Fruit fly (Drosophila melanogaster): ENCODE results near the gene LysE.

Gene LysE

DNA sequence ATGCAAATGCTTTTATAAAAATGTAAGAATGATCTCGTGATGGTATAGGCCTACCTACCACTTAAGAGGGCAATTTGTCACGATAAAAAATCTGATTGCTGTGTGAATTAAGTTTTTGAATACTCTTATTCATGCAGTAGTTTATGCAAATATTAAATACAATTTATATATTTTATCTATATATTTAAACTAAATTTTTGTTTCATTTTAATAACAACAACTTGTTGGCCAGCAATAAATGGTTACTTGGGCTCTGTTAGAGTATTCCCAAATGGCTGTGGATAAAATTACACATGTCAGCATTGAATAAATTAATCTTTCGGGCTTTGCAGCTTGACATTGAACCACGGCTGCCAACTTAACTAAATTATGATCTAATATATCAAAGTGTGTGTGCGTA lies 45.9 kb downstream of the LysE start (continued):
- TF ChIP-seq corto (GFP tag; optimal IDR thresholded peaks at IDR 0.05) (no peak), CG12659 (GFP tag; optimal IDR thresholded peaks at IDR 0.05) (peak; percentile 17), odd (GFP tag; optimal IDR thresholded peaks at IDR 0.05) (no peak), Hey (tag; optimal IDR thresholded peaks at IDR 0.05) (no peak), sima (GFP tag; optimal IDR thresholded peaks at IDR 0.05) (no peak), Stat92E (GFP tag; optimal IDR thresholded peaks at IDR 0.05) (no peak), maf-S (GFP tag; optimal IDR thresholded peaks at IDR 0.05) (no peak), ken (GFP tag; IDR thresholded peaks at IDR 0.05) (no peak), Rfx (GFP tag; IDR thresholded peaks at IDR 0.05) (peak; percentile 51), lilli (GFP tag; optimal IDR thresholded peaks at IDR 0.05) (no peak), CG6254 (GFP tag; optimal IDR thresholded peaks at IDR 0.05) (no peak), Dek (tag; optimal IDR thresholded peaks at IDR 0.05) (peak; percentile 28), cg (GFP tag; optimal IDR thresholded peaks at IDR 0.05) (no peak), lbe (GFP tag; optimal IDR thresholded peaks at IDR 0.05) (no peak), CG4707 (GFP tag; optimal IDR thresholded peaks at IDR 0.05) (no peak), CG18476 (GFP tag; optimal IDR thresholded peaks at IDR 0.05) (no peak), mirr (GFP tag; optimal IDR thresholded peaks at IDR 0.05) (no peak), Hsf (GFP tag; optimal IDR thresholded peaks at IDR 0.05) (no peak), CG14014 (GFP tag; IDR thresholded peaks at IDR 0.05) (peak; percentile 62; the same call in 1 of the 2 replicates), nom (GFP tag; optimal IDR thresholded peaks at IDR 0.05) (no peak), crp (GFP tag; optimal IDR thresholded peaks at IDR 0.05) (no peak), CG16815 (GFP tag; optimal IDR thresholded peaks at IDR 0.05) (no peak), grau (tag; optimal IDR thresholded peaks at IDR 0.05) (peak; percentile 58), Drgx (GFP tag; IDR thresholded peaks at IDR 0.05) (no peak), nerfin-1 (tag; optimal IDR thresholded peaks at IDR 0.05) (no peak), Nf-YA (GFP tag; IDR thresholded peaks at IDR 0.05) (no peak), mld (GFP tag; IDR thresholded peaks at IDR 0.05; ENCODE audit: partially characterized antibody) (no peak), chif (GFP tag; optimal IDR thresholded peaks at IDR 0.05) (no peak), twi (tag; optimal IDR thresholded peaks at IDR 0.05) (no peak), tin (GFP tag; optimal IDR thresholded peaks at IDR 0.05) (no peak), CG10366 (GFP tag; IDR thresholded peaks at IDR 0.05) (peak; percentile 22; the same call in 1 of the 2 replicates), seq (GFP tag; IDR thresholded peaks at IDR 0.05) (no peak; the same call in 1 of the 2 replicates), CG5180 (GFP tag; optimal IDR thresholded peaks at IDR 0.05) (no peak), CG10979 (tag; optimal IDR thresholded peaks at IDR 0.05) (no peak), esg (GFP tag; conservative IDR thresholded peaks at IDR 0.05) (peak; percentile 29), E2f1 (GFP tag; IDR thresholded peaks at IDR 0.05) (peak; percentile 35), kni (GFP tag; optimal IDR thresholded peaks at IDR 0.05) (no peak), Ravus (GFP tag; IDR thresholded peaks at IDR 0.05) (no peak), CG6813 (GFP tag; optimal IDR thresholded peaks at IDR 0.05) (no peak), Ets97D (GFP tag; optimal IDR thresholded peaks at IDR 0.05) (no peak), grn (GFP tag; optimal IDR thresholded peaks at IDR 0.05) (no peak), D (optimal IDR thresholded peaks at IDR 0.05) (no peak), D (GFP tag; optimal IDR thresholded peaks at IDR 0.05) (no peak), Sox100B (GFP tag; optimal IDR thresholded peaks at IDR 0.05) (no peak), ranshi (GFP tag; IDR thresholded peaks at IDR 0.05) (no peak), ewg (GFP tag; optimal IDR thresholded peaks at IDR 0.05) (no peak), luna (GFP tag; optimal IDR thresholded peaks at IDR 0.05) (no peak), CG4424 (GFP tag; optimal IDR thresholded peaks at IDR 0.05) (no peak), CG18011 (GFP tag; optimal IDR thresholded peaks at IDR 0.05) (no peak), Mrtf (GFP tag; IDR thresholded peaks at IDR 0.05) (no peak), Atf6 (GFP tag; IDR thresholded peaks at IDR 0.05) (peak; percentile 66; the same call in 1 of the 2 replicates)
